Worm (Caenorhabditis elegans) whole organism, young adult: ENCODE data around the gene srz-62.

ENCODE experiments used
- B0019.2 ChIP-seq: fragments of 200-800 bp; sonication (Bioruptor generic); conservative IDR thresholded peaks from 2 replicates; pipeline ENCODE4 v1.3.6; 2022; ENCODE audit warnings: missing genetic modification reagents, missing genetic modification characterization, missing compliant biosample characterization
- F23B12.7 ChIP-seq: sonication (generic microtip); optimal IDR thresholded peaks from 2 replicates; lab custom pipeline; 2017; ENCODE audit warnings: missing genetic modification characterization, mild to moderate bottlenecking, missing compliant biosample characterization, antibody characterized with exemption, moderate library complexity; ENCODE audit not compliant: insufficient read depth
- F49E8.2 ChIP-seq: sonication (generic microtip); optimal IDR thresholded peaks from 3 replicates; lab custom pipeline; 2017; ENCODE audit warnings: missing genetic modification characterization, mild to moderate bottlenecking, missing compliant biosample characterization, antibody characterized with exemption, moderate library complexity; ENCODE audit not compliant: insufficient read depth
- him-1 ChIP-seq: sonication (generic microtip); optimal IDR thresholded peaks from 2 replicates; lab custom pipeline; 2016; ENCODE audit warnings: missing genotype, missing genetic modification reagents, missing genetic modification characterization, missing compliant biosample characterization
- hlh-12 ChIP-seq: sonication (generic microtip); optimal IDR thresholded peaks from 2 replicates; lab custom pipeline; 2016; ENCODE audit warnings: missing genetic modification characterization, missing compliant biosample characterization
- mcd-1 ChIP-seq: fragments of 200-800 bp; sonication (Bioruptor generic); IDR thresholded peaks from 2 replicates; pipeline ENCODE4 v1.3.6; 2022; ENCODE audit warnings: missing genetic modification reagents, missing genetic modification characterization, missing compliant biosample characterization
- nhr-90 ChIP-seq: sonication (generic microtip); optimal IDR thresholded peaks from 2 replicates; lab custom pipeline; 2016; ENCODE audit warnings: missing genotype, mild to moderate bottlenecking, missing genetic modification characterization, missing compliant biosample characterization
- unc-62 ChIP-seq: fragments of 150-350 bp; optimal IDR thresholded peaks from 2 replicates; lab custom pipeline; 2014; ENCODE audit warnings: missing biosample characterization, missing genetic modification reagents, missing genetic modification characterization

DNA sequence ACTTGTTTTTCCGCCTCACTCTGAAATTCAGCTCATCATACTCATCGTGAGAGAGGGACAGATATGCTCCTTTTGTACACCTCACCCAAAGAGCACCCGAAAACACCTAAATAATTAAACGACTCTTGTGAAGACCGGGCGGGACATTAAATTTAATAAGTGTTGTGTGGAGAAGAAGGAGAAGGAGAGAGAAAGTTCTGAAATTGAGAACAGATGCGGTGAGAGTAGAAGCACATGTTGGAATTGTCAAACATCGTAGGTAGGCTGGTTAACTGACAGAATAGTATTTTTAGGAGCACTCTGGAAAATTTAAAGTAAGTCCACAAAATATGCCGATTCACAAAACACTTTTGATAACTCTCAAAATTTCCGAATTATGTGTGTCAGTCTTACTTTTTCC is 46.7 kb upstream of the srz-62 start:
- TF ChIP-seq B0019.2 (GFP tag; lab: Robert Waterston, UW) (no peak), F49E8.2 (tag; lab: Kevin White, UChicago) (no peak), him-1 (tag; lab: Kevin White, UChicago) (no peak), mcd-1 (no peak), nhr-90 (tag; lab: Kevin White, UChicago) (no peak), unc-62 (GFP tag; lab: Kevin White, UChicago) (no peak), F23B12.7 (tag; lab: Kevin White, UChicago) (no peak), hlh-12 (tag; lab: Kevin White, UChicago) (no peak)
